Worm (Caenorhabditis elegans) whole organism, L1 larva: ENCODE measurements around the gene rin-1.

ENCODE experiments used
- C16A3.4 ChIP-seq: fragments of 150-350 bp; optimal IDR thresholded peaks from 2 replicates; lab custom pipeline; 2014; ENCODE audit warnings: missing biosample characterization, missing genetic modification characterization
- F16B12.6 ChIP-seq: fragments of 150-350 bp; optimal IDR thresholded peaks from 2 replicates; lab custom pipeline; 2014; ENCODE audit warnings: missing biosample characterization, missing genetic modification characterization
- Y116A8C.19 ChIP-seq: sonication (generic microtip); optimal IDR thresholded peaks from 2 replicates; lab custom pipeline; 2016; ENCODE audit warnings: missing compliant biosample characterization, missing genetic modification characterization, borderline replicate concordance
- alr-1 ChIP-seq: fragments of 200-800 bp; sonication (Bioruptor generic); optimal IDR thresholded peaks from 2 replicates; lab custom pipeline; 2018; ENCODE audit warnings: borderline replicate concordance, mild to moderate bottlenecking, missing genetic modification characterization, missing compliant biosample characterization
- ama-1 ChIP-seq: fragments of 150-350 bp; optimal IDR thresholded peaks from 2 replicates; lab custom pipeline; 2014
- blmp-1 ChIP-seq: fragments of 150-350 bp; optimal IDR thresholded peaks from 2 replicates; lab custom pipeline; 2014; ENCODE audit warnings: missing biosample characterization, missing genetic modification characterization
- ceh-63 ChIP-seq: fragments of 200-800 bp; sonication (Bioruptor generic); optimal IDR thresholded peaks from 2 replicates; lab custom pipeline; 2018; ENCODE audit warnings: mild to moderate bottlenecking, missing genetic modification characterization, missing compliant biosample characterization
- ceh-8 ChIP-seq: fragments of 200-800 bp; sonication (Bioruptor generic); optimal IDR thresholded peaks from 2 replicates; lab custom pipeline; 2018; ENCODE audit warnings: mild to moderate bottlenecking, missing genetic modification characterization, moderate library complexity, missing compliant biosample characterization
- ceh-82 ChIP-seq, 3 experiments: fragments of 150-350 bp in 1 of 3; sonication (generic microtip) in 2 of 3; optimal IDR thresholded peaks; 2 replicates each; lab custom pipeline; 2014 to 2017; ENCODE audit warnings: missing biosample characterization in 3 of 3, missing genetic modification characterization in 3 of 3
- ces-1 ChIP-seq: fragments of 150-350 bp; optimal IDR thresholded peaks from 2 replicates; lab custom pipeline; 2014; ENCODE audit warnings: missing biosample characterization, missing genetic modification reagents, missing genetic modification characterization
- dpl-1 ChIP-seq, 3 experiments: fragments of 150-350 bp in 2 of 3; sonication (generic microtip) in 1 of 3; optimal IDR thresholded peaks; 2 replicates each; lab custom pipeline; 2014 to 2017; ENCODE audit warnings: missing biosample characterization in 3 of 3, missing genetic modification characterization in 3 of 3, missing genetic modification reagents in 3 of 3
- dsc-1 ChIP-seq: sonication (generic microtip); optimal IDR thresholded peaks from 2 replicates; lab custom pipeline; 2016; ENCODE audit warnings: mild to moderate bottlenecking, missing genetic modification characterization, missing compliant biosample characterization
- efl-3 ChIP-seq: fragments of 200-800 bp; sonication (Bioruptor generic); optimal IDR thresholded peaks from 2 replicates; lab custom pipeline; 2018; ENCODE audit warnings: mild to moderate bottlenecking, missing genetic modification characterization, missing compliant biosample characterization
- egl-27 ChIP-seq, 2 experiments: fragments of 150-350 bp in 1 of 2; sonication (generic microtip); optimal IDR thresholded peaks; 3 replicates each; lab custom pipeline; 2017 to 2018; ENCODE audit warnings: missing biosample characterization in 2 of 2, missing genetic modification characterization in 2 of 2, missing genetic modification reagents in 2 of 2
- elt-2 ChIP-seq: sonication (generic microtip); optimal IDR thresholded peaks from 2 replicates; lab custom pipeline; 2016; ENCODE audit warnings: missing genetic modification characterization, mild to moderate bottlenecking, inconsistent platforms, missing compliant biosample characterization, missing genetic modification reagents
- fkh-10 ChIP-seq: sonication (generic microtip); optimal IDR thresholded peaks from 2 replicates; lab custom pipeline; 2017; ENCODE audit warnings: missing biosample characterization, missing genetic modification reagents, missing genetic modification characterization
- grh-1 ChIP-seq: fragments of 200-800 bp; sonication (Bioruptor generic); IDR thresholded peaks from 2 replicates; pipeline ENCODE4 v1.3.6; 2022; ENCODE audit warnings: missing genetic modification reagents, missing genetic modification characterization, missing compliant biosample characterization
- hlh-17 ChIP-seq: fragments of 200-800 bp; sonication (Bioruptor generic); optimal IDR thresholded peaks from 2 replicates; lab custom pipeline; 2018; ENCODE audit warnings: missing genetic modification characterization, mild to moderate bottlenecking, missing compliant biosample characterization, moderate library complexity, borderline replicate concordance
- hlh-4 ChIP-seq: sonication (generic microtip); optimal IDR thresholded peaks from 2 replicates; lab custom pipeline; 2016; ENCODE audit warnings: mild to moderate bottlenecking, missing genetic modification characterization, missing compliant biosample characterization
- hpl-2 ChIP-seq: fragments of 150-350 bp; optimal IDR thresholded peaks from 2 replicates; lab custom pipeline; 2014; ENCODE audit warnings: missing biosample characterization, missing genetic modification reagents, missing genetic modification characterization
- jun-1 ChIP-seq: fragments of 150-350 bp; optimal IDR thresholded peaks from 2 replicates; lab custom pipeline; 2014; ENCODE audit warnings: missing biosample characterization, missing genetic modification reagents, missing genetic modification characterization
- lin-13 ChIP-seq: fragments of 150-350 bp; optimal IDR thresholded peaks from 2 replicates; lab custom pipeline; 2014; ENCODE audit warnings: missing biosample characterization, missing genetic modification reagents, missing genetic modification characterization
- lin-14 ChIP-seq: fragments of 200-800 bp; sonication (Bioruptor generic); optimal IDR thresholded peaks from 2 replicates; lab custom pipeline; 2018; ENCODE audit warnings: mild to moderate bottlenecking, missing genetic modification characterization, moderate library complexity, missing compliant biosample characterization
- lin-15B ChIP-seq: fragments of 150-350 bp; sonication (generic microtip); optimal IDR thresholded peaks from 3 replicates; lab custom pipeline; 2014; ENCODE audit warnings: missing biosample characterization, missing genetic modification characterization
- lin-35 ChIP-seq, 2 experiments: fragments of 150-350 bp; optimal IDR thresholded peaks; 2 replicates each; lab custom pipeline; 2014; ENCODE audit warnings: missing biosample characterization in 2 of 2, missing genetic modification characterization in 2 of 2, missing genetic modification reagents in 2 of 2
- lin-39 ChIP-seq: fragments of 150-350 bp; optimal IDR thresholded peaks from 2 replicates; lab custom pipeline; 2014; ENCODE audit warnings: missing biosample characterization, missing genetic modification reagents, missing genetic modification characterization
- lir-3 ChIP-seq: sonication (generic microtip); optimal IDR thresholded peaks from 2 replicates; lab custom pipeline; 2016; ENCODE audit warnings: mild to moderate bottlenecking, missing genetic modification characterization, moderate library complexity, missing compliant biosample characterization; ENCODE audit not compliant: poor library complexity
- mdl-1 ChIP-seq, 2 experiments: fragments of 150-350 bp; optimal IDR thresholded peaks; 2 replicates each; lab custom pipeline; 2014 to 2017; ENCODE audit warnings: missing biosample characterization in 2 of 2, missing genetic modification characterization in 2 of 2, inconsistent platforms in 1 of 2
- mef-2 ChIP-seq: fragments of 150-350 bp; optimal IDR thresholded peaks from 2 replicates; lab custom pipeline; 2014; ENCODE audit warnings: missing biosample characterization, missing genetic modification characterization
- mep-1 ChIP-seq: fragments of 150-350 bp; optimal IDR thresholded peaks from 2 replicates; lab custom pipeline; 2014; ENCODE audit warnings: missing biosample characterization, missing genetic modification characterization
- nhr-12 ChIP-seq: sonication (generic microtip); optimal IDR thresholded peaks from 2 replicates; lab custom pipeline; 2017; ENCODE audit warnings: missing biosample characterization, missing genetic modification characterization
- nhr-20 ChIP-seq: sonication (generic microtip); optimal IDR thresholded peaks from 2 replicates; lab custom pipeline; 2016; ENCODE audit warnings: mild to moderate bottlenecking, missing genetic modification characterization, missing compliant biosample characterization
- nhr-28 ChIP-seq: fragments of 150-350 bp; optimal IDR thresholded peaks from 2 replicates; lab custom pipeline; 2014; ENCODE audit warnings: missing biosample characterization, missing genetic modification characterization
- nhr-47 ChIP-seq: sonication (generic microtip); optimal IDR thresholded peaks from 2 replicates; lab custom pipeline; 2016; ENCODE audit warnings: mild to moderate bottlenecking, missing genetic modification characterization, moderate library complexity, missing compliant biosample characterization
- nhr-71 ChIP-seq: sonication (generic microtip); optimal IDR thresholded peaks from 2 replicates; lab custom pipeline; 2016; ENCODE audit warnings: mild to moderate bottlenecking, missing genetic modification characterization, moderate library complexity, missing compliant biosample characterization
- nhr-76 ChIP-seq: sonication (generic microtip); optimal IDR thresholded peaks from 2 replicates; lab custom pipeline; 2017; ENCODE audit warnings: missing biosample characterization, missing genetic modification characterization
- nhr-77 ChIP-seq: fragments of 150-350 bp; optimal IDR thresholded peaks from 2 replicates; lab custom pipeline; 2014; ENCODE audit warnings: missing biosample characterization, missing genetic modification characterization
- nhr-84 ChIP-seq: sonication (generic microtip); optimal IDR thresholded peaks from 2 replicates; lab custom pipeline; 2017; ENCODE audit warnings: missing biosample characterization, missing genetic modification characterization
- nhr-85 ChIP-seq: sonication (generic microtip); peaks from one replicate; lab custom pipeline; 2016; ENCODE audit warnings: missing genetic modification characterization, inconsistent platforms, missing compliant biosample characterization
- pag-3 ChIP-seq: sonication (generic microtip); optimal IDR thresholded peaks from 2 replicates; lab custom pipeline; 2017; ENCODE audit warnings: missing genetic modification characterization, mild to moderate bottlenecking, missing compliant biosample characterization, antibody characterized with exemption, borderline replicate concordance; ENCODE audit not compliant: insufficient read depth
- rnt-1 ChIP-seq: sonication (generic microtip); optimal IDR thresholded peaks from 2 replicates; lab custom pipeline; 2016; ENCODE audit warnings: mild to moderate bottlenecking, missing genetic modification characterization, moderate library complexity, missing compliant biosample characterization
- snu-23 ChIP-seq: sonication (generic microtip); optimal IDR thresholded peaks from 2 replicates; lab custom pipeline; 2016; ENCODE audit warnings: missing genetic modification characterization, missing compliant biosample characterization
- sox-4 ChIP-seq: sonication (generic microtip); optimal IDR thresholded peaks from 2 replicates; lab custom pipeline; 2016; ENCODE audit warnings: missing genetic modification characterization, missing compliant biosample characterization
- sptf-1 ChIP-seq: fragments of 150-350 bp; optimal IDR thresholded peaks from 2 replicates; lab custom pipeline; 2014; ENCODE audit warnings: missing biosample characterization, missing genetic modification characterization
- swsn-7 ChIP-seq: sonication (generic microtip); optimal IDR thresholded peaks from 2 replicates; lab custom pipeline; 2016; ENCODE audit warnings: missing genetic modification characterization, missing compliant biosample characterization
- unc-130 ChIP-seq: fragments of 150-350 bp; optimal IDR thresholded peaks from 2 replicates; lab custom pipeline; 2017; ENCODE audit warnings: missing biosample characterization, missing genetic modification characterization, inconsistent platforms
- unc-86 ChIP-seq: sonication (generic microtip); optimal IDR thresholded peaks from 2 replicates; lab custom pipeline; 2016; ENCODE audit warnings: missing genetic modification characterization, missing compliant biosample characterization
- vab-15 ChIP-seq: sonication (generic microtip); optimal IDR thresholded peaks from 2 replicates; lab custom pipeline; 2017; ENCODE audit warnings: missing genotype, mild to moderate bottlenecking, missing genetic modification characterization, missing compliant biosample characterization
- xbp-1 ChIP-seq: sonication (generic microtip); optimal IDR thresholded peaks from 2 replicates; lab custom pipeline; 2016; ENCODE audit warnings: missing genetic modification characterization, missing compliant biosample characterization
- zip-4 ChIP-seq: fragments of 200-800 bp; sonication (Bioruptor generic); optimal IDR thresholded peaks from 2 replicates; lab custom pipeline; 2018; ENCODE audit warnings: mild to moderate bottlenecking, missing genetic modification characterization, moderate library complexity, missing compliant biosample characterization
- ztf-11 ChIP-seq, 2 experiments: sonication (generic microtip); optimal IDR thresholded peaks; 2 replicates each; lab custom pipeline; 2016 to 2017; ENCODE audit warnings: missing genetic modification characterization in 2 of 2, missing biosample characterization in 1 of 2, missing compliant biosample characterization in 1 of 2
- ztf-4 ChIP-seq: fragments of 150-350 bp; optimal IDR thresholded peaks from 2 replicates; lab custom pipeline; 2014; ENCODE audit warnings: missing biosample characterization, missing genetic modification characterization

The rin-1 gene

DNA sequence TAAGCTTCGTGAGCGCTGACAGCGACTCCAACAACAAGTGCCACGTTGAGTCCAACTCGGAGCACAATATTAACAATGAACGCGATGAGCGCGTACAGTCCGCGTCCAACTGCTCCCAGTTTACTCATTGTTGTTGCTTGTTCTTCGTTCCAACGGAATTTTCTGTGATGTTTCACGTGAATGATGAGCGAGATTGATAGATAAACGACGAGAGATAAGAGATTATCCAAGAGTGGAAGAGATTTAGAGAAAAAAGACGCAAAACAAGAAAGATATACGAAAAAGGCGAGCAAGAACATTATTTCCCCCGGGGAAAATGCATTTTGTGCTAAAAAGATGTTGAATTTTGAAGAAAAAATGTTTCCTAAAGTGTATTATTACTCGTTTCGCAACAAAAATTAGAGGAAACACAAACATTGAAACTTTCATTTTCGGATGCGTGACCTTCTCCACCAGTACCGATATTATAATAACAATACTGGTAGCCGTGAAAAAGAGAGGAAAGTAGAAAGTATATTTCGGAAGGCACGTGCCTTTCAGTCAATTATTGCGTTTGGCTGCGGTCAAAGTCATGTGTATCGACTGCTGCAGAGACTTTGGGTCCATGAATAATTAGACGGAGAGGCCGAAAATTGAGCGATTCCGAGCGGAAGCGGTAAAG is 16.2 kb upstream of the rin-1 start:
- TF ChIP-seq unc-130 (tag; lab: Kevin White, UChicago), result no peak
- no peak for TF ChIP-seq egl-27 (tag; optimal IDR thresholded peaks at IDR 0.05; lab: Kevin White, UChicago)
- no peak for TF ChIP-seq nhr-12 (tag; lab: Kevin White, UChicago)
- TF ChIP-seq mdl-1 (tag; optimal IDR thresholded peaks at IDR 0.05; lab: Kevin White, UChicago), result no peak
- TF ChIP-seq ama-1 (lab: Kevin White, UChicago), result peak; percentile 35
- TF ChIP-seq efl-3, result no peak
- no peak for TF ChIP-seq nhr-76 (tag; lab: Kevin White, UChicago)
- TF ChIP-seq snu-23 (GFP tag; lab: Kevin White, UChicago), result peak; percentile 2
- no peak for TF ChIP-seq sox-4 (tag; lab: Kevin White, UChicago)
- no peak for TF ChIP-seq fkh-10
- TF ChIP-seq F16B12.6 (tag; lab: Kevin White, UChicago), result no peak
- TF ChIP-seq ztf-11 (tag; optimal IDR thresholded peaks at IDR 0.05; lab: Kevin White, UChicago), result no peak
- TF ChIP-seq nhr-77 (tag; lab: Kevin White, UChicago), result no peak
- TF ChIP-seq dpl-1 (GFP tag; optimal IDR thresholded peaks at IDR 0.05; lab: Kevin White, UChicago), result no peak
- TF ChIP-seq alr-1, result no peak
- TF ChIP-seq lin-14 (GFP tag; lab: Kevin White, UChicago), result peak; percentile 62
- TF ChIP-seq Y116A8C.19, result no peak
- no peak for TF ChIP-seq vab-15 (tag; lab: Kevin White, UChicago)
- TF ChIP-seq lin-39, result no peak
- TF ChIP-seq hlh-17 (GFP tag; lab: Kevin White, UChicago), result no peak
- no peak for TF ChIP-seq ztf-4 (tag; lab: Kevin White, UChicago)
- TF ChIP-seq jun-1 (tag; lab: Kevin White, UChicago), result no peak
- TF ChIP-seq ceh-63, result no peak
- TF ChIP-seq nhr-20 (tag; lab: Kevin White, UChicago), result peak; percentile 36
- no peak for TF ChIP-seq hpl-2
- no peak for TF ChIP-seq mep-1
- peak; percentile 31 for TF ChIP-seq rnt-1 (tag; lab: Kevin White, UChicago)
- no peak for TF ChIP-seq ces-1 (GFP tag; lab: Kevin White, UChicago)
- TF ChIP-seq nhr-84 (tag; lab: Kevin White, UChicago), result no peak
- TF ChIP-seq lin-35 (GFP tag; optimal IDR thresholded peaks at IDR 0.05; lab: Kevin White, UChicago), result peak in 1 of 2 experiments; percentile 15
- no peak for TF ChIP-seq nhr-28 (tag; lab: Kevin White, UChicago)
- TF ChIP-seq zip-4, result no peak
- TF ChIP-seq nhr-71 (tag; lab: Kevin White, UChicago), result peak; percentile 44
- TF ChIP-seq sptf-1 (tag; lab: Kevin White, UChicago), result no peak
- no peak for TF ChIP-seq lin-15B
- TF ChIP-seq swsn-7 (tag; lab: Kevin White, UChicago), result no peak
- no peak for TF ChIP-seq grh-1 (GFP tag; lab: Robert Waterston, UW)
- no peak for TF ChIP-seq mef-2
- TF ChIP-seq C16A3.4 (tag; lab: Kevin White, UChicago), result no peak
- no peak for TF ChIP-seq lir-3 (tag; lab: Kevin White, UChicago)
- peak; percentile 75 for TF ChIP-seq blmp-1 (tag; lab: Kevin White, UChicago)
- no peak for TF ChIP-seq ceh-8 (GFP tag; lab: Kevin White, UChicago)
- peak; percentile 16 for TF ChIP-seq nhr-47
- no peak for TF ChIP-seq dsc-1 (tag; lab: Kevin White, UChicago)
- TF ChIP-seq lin-13 (GFP tag; lab: Kevin White, UChicago), result no peak
- TF ChIP-seq nhr-85 (tag; lab: Kevin White, UChicago), result peak; percentile 85
- TF ChIP-seq hlh-4 (tag; lab: Kevin White, UChicago), result no peak
- TF ChIP-seq ceh-82 (tag; optimal IDR thresholded peaks at IDR 0.05; lab: Kevin White, UChicago), result no peak
- no peak for TF ChIP-seq pag-3 (tag; lab: Kevin White, UChicago)
- TF ChIP-seq elt-2, result no peak
- TF ChIP-seq unc-86 (tag; lab: Kevin White, UChicago), result no peak
- peak; percentile 1 for TF ChIP-seq xbp-1 (tag; lab: Kevin White, UChicago)
